Worm (Caenorhabditis elegans) whole organism, L3 larva: Measurements from ENCODE around the gene ccdc-12.

Experiments used
- R02D3.7 ChIP-seq: fragments of 150-350 bp; optimal IDR thresholded peaks from 2 replicates; lab custom pipeline; 2014; ENCODE audit warnings: missing biosample characterization, missing genetic modification characterization
- ZK546.5 ChIP-seq: sonication (generic microtip); optimal IDR thresholded peaks from 2 replicates; lab custom pipeline; 2017; ENCODE audit warnings: missing biosample characterization, missing genetic modification characterization
- aly-2 ChIP-seq: fragments of 150-350 bp; optimal IDR thresholded peaks from 2 replicates; lab custom pipeline; 2014; ENCODE audit warnings: missing biosample characterization, missing genetic modification characterization
- egl-27 ChIP-seq: sonication (generic microtip); optimal IDR thresholded peaks from 4 replicates; lab custom pipeline; 2017; ENCODE audit warnings: missing biosample characterization, missing genetic modification reagents, missing genetic modification characterization
- nhr-77 ChIP-seq: fragments of 150-350 bp; optimal IDR thresholded peaks from 2 replicates; lab custom pipeline; 2014; ENCODE audit warnings: missing biosample characterization, missing genetic modification characterization
- unc-62 ChIP-seq: fragments of 150-350 bp; sonication (generic microtip); optimal IDR thresholded peaks from 4 replicates; lab custom pipeline; 2014; ENCODE audit warnings: missing biosample characterization, missing genetic modification reagents, missing genetic modification characterization
- ztf-4 ChIP-seq: fragments of 150-350 bp; optimal IDR thresholded peaks from 2 replicates; lab custom pipeline; 2014; ENCODE audit warnings: missing biosample characterization, missing genetic modification characterization

ce11 chrIV:2496084-2496483, 1.1 kb upstream of the ccdc-12 start:
- TF ChIP-seq aly-2 (tag; lab: Kevin White, UChicago), result no peak
- TF ChIP-seq unc-62 (GFP tag; lab: Kevin White, UChicago), result no peak
- TF ChIP-seq ztf-4, result no peak
- no peak for TF ChIP-seq R02D3.7
- TF ChIP-seq nhr-77, result no peak
- TF ChIP-seq ZK546.5 (tag; lab: Kevin White, UChicago), result no peak
- no peak for TF ChIP-seq egl-27 (tag; lab: Kevin White, UChicago)
